Worm (Caenorhabditis elegans) whole organism, young adult: ENCODE measurements around the gene fis-1.

ENCODE experiments used
- egrh-3 ChIP-seq: fragments of 200-800 bp; sonication (Bioruptor generic); IDR thresholded peaks from 2 replicates; pipeline ENCODE4 v1.3.6; 2022; ENCODE audit warnings: missing genetic modification reagents, missing genetic modification characterization, missing compliant biosample characterization
- tbx-9 ChIP-seq: sonication (generic microtip); optimal IDR thresholded peaks from 2 replicates; lab custom pipeline; 2016; ENCODE audit warnings: borderline replicate concordance, missing genetic modification characterization, inconsistent platforms, missing compliant biosample characterization

- TF ChIP-seq egrh-3 (GFP tag; lab: Robert Waterston, UW) (no peak), tbx-9 (no peak)
These were observed 44.4 kb upstream of the fis-1 start for ce11 chrII:6710596-6710995.
